Fruit fly (Drosophila melanogaster): ENCODE results near the gene olf413.

The olf413 gene

dm6 chr3L:22163712-22164111 lies 27.8 kb downstream of the olf413 start (continued):
- peak; percentile 48 for TF ChIP-seq CG6254 (GFP tag; optimal IDR thresholded peaks at IDR 0.05)
- TF ChIP-seq tna (GFP tag; IDR thresholded peaks at IDR 0.05; ENCODE audit: partially characterized antibody): no peak
- TF ChIP-seq bcd (GFP tag; optimal IDR thresholded peaks at IDR 0.05): peak; percentile 44
- no peak for TF ChIP-seq exex (tag; optimal IDR thresholded peaks at IDR 0.05)
- no peak for TF ChIP-seq CG11085 (GFP tag; IDR thresholded peaks at IDR 0.05)
- peak; percentile 40 for TF ChIP-seq bab2 (GFP tag; optimal IDR thresholded peaks at IDR 0.05)
- TF ChIP-seq Sry-β (GFP tag; optimal IDR thresholded peaks at IDR 0.05): no peak
- TF ChIP-seq CG12155 (GFP tag; optimal IDR thresholded peaks at IDR 0.05): no peak
- peak; percentile 78 for TF ChIP-seq ci (GFP tag; IDR thresholded peaks at IDR 0.05)
- TF ChIP-seq CG6791 (GFP tag; IDR thresholded peaks at IDR 0.05; ENCODE audit: partially characterized antibody): no peak
- TF ChIP-seq CG4282 (GFP tag; optimal IDR thresholded peaks at IDR 0.05): no peak
- peak; percentile 53 for TF ChIP-seq CG9727 (GFP tag; optimal IDR thresholded peaks at IDR 0.05)
- TF ChIP-seq CG17385 (GFP tag; optimal IDR thresholded peaks at IDR 0.05): peak; percentile 5
- peak; percentile 86 for TF ChIP-seq Awh (GFP tag; IDR thresholded peaks at IDR 0.05)
- peak; percentile 34 for TF ChIP-seq sqz (GFP tag; optimal IDR thresholded peaks at IDR 0.05)
- TF ChIP-seq CG3726 (GFP tag; IDR thresholded peaks at IDR 0.05): peak; percentile 60; the same call in 1 of the 3 replicates
- TF ChIP-seq CG30403 (GFP tag; optimal IDR thresholded peaks at IDR 0.05): no peak
- no peak for TF ChIP-seq grn (GFP tag; optimal IDR thresholded peaks at IDR 0.05)
- no peak for TF ChIP-seq pros (GFP tag; optimal IDR thresholded peaks at IDR 0.05)
- peak; percentile 66 for TF ChIP-seq CG1529 (GFP tag; optimal IDR thresholded peaks at IDR 0.05)
- TF ChIP-seq insv (GFP tag; optimal IDR thresholded peaks at IDR 0.05): no peak
- TF ChIP-seq CG10147 (GFP tag; optimal IDR thresholded peaks at IDR 0.05): no peak
- peak; percentile 51 for TF ChIP-seq eyg (GFP tag; optimal IDR thresholded peaks at IDR 0.05)
- TF ChIP-seq Neu2 (GFP tag; optimal IDR thresholded peaks at IDR 0.05; ENCODE audit: borderline replicate concordance): no peak
- no peak for TF ChIP-seq aop (GFP tag; IDR thresholded peaks at IDR 0.05)
- no peak for TF ChIP-seq CG12769 (tag; optimal IDR thresholded peaks at IDR 0.05)
- TF ChIP-seq CrebB (tag; optimal IDR thresholded peaks at IDR 0.05): peak; percentile 34
- peak; percentile 30 for TF ChIP-seq CTCF (GFP tag; optimal IDR thresholded peaks at IDR 0.05)
- TF ChIP-seq en (GFP tag; optimal IDR thresholded peaks at IDR 0.05): no peak
- no peak for TF ChIP-seq CG30431 (GFP tag; optimal IDR thresholded peaks at IDR 0.05)
- no peak for TF ChIP-seq CG13287 (GFP tag; IDR thresholded peaks at IDR 0.05; ENCODE audit: partially characterized antibody)
- TF ChIP-seq CG12104 (GFP tag; optimal IDR thresholded peaks at IDR 0.05): peak; percentile 31
- no peak for TF ChIP-seq Opbp (GFP tag; IDR thresholded peaks at IDR 0.05; ENCODE audit: partially characterized antibody)
- TF ChIP-seq lov (optimal IDR thresholded peaks at IDR 0.05): no peak
- peak; percentile 62; the same call in 2 of the 3 replicates for TF ChIP-seq lov (GFP tag; IDR thresholded peaks at IDR 0.05)
- peak; percentile 3 for TF ChIP-seq Atf-2 (GFP tag; optimal IDR thresholded peaks at IDR 0.05)
- no peak; the same call in 1 of the 2 replicates for TF ChIP-seq E2f2 (GFP tag; IDR thresholded peaks at IDR 0.05)
- TF ChIP-seq CG13624 (GFP tag; optimal IDR thresholded peaks at IDR 0.05): no peak
- TF ChIP-seq trh (GFP tag; optimal IDR thresholded peaks at IDR 0.05): peak; percentile 18
- peak; percentile 74 for TF ChIP-seq Xrp1 (GFP tag; IDR thresholded peaks at IDR 0.05)
- no peak for TF ChIP-seq CG11456 (GFP tag; IDR thresholded peaks at IDR 0.05)
- TF ChIP-seq Jarid2 (GFP tag; optimal IDR thresholded peaks at IDR 0.05): peak; percentile 10
- TF ChIP-seq CG18619 (GFP tag; optimal IDR thresholded peaks at IDR 0.05): no peak
- TF ChIP-seq wdn (GFP tag; IDR thresholded peaks at IDR 0.05): no peak
- TF ChIP-seq Trl (optimal IDR thresholded peaks at IDR 0.05): no peak
- peak; percentile 29 for TF ChIP-seq Trl (GFP tag; optimal IDR thresholded peaks at IDR 0.05)
- no peak for TF ChIP-seq Mes4 (GFP tag; optimal IDR thresholded peaks at IDR 0.05)
- peak in 1 of 2 experiments; percentile 47 for TF ChIP-seq bsh (GFP tag; optimal IDR thresholded peaks at IDR 0.05)
- TF ChIP-seq GATAe (GFP tag; conservative IDR thresholded peaks at IDR 0.05): no peak
- TF ChIP-seq CG18011 (GFP tag; optimal IDR thresholded peaks at IDR 0.05): peak; percentile 16
- TF ChIP-seq sens (GFP tag): peak; percentile 91
- no peak for TF ChIP-seq Ssrp (tag; optimal IDR thresholded peaks at IDR 0.05)
